Worm (Caenorhabditis elegans): ENCODE results near the gene K01D12.15.

The K01D12.15 gene

ce11 chrV:12344845-12345244, 41.4 kb upstream of the K01D12.15 start, which contains the start of gene F23H12.3:
Gene F23H12.3, plus strand, starts transcription at chrV:12345145.
- TF ChIP-seq elt-1 (tag; optimal IDR thresholded peaks at IDR 0.05) (no peak), pha-4 (tag; optimal IDR thresholded peaks at IDR 0.05) (peak; percentile 32)

- TF ChIP-seq fos-1 (tag; optimal IDR thresholded peaks at IDR 0.05) (no peak), lin-15B (tag; optimal IDR thresholded peaks at IDR 0.05) (no peak), ceh-16 (tag; optimal IDR thresholded peaks at IDR 0.05) (no peak), nhr-25 (tag; optimal IDR thresholded peaks at IDR 0.05) (no peak), jun-1 (tag; optimal IDR thresholded peaks at IDR 0.05) (no peak)
Observed at ce11 chrV:12345808-12346207, 40.4 kb upstream of the K01D12.15 start, which contains the start of gene snb-2. Gene snb-2, minus strand, starts transcription at chrV:12345908.

DNA sequence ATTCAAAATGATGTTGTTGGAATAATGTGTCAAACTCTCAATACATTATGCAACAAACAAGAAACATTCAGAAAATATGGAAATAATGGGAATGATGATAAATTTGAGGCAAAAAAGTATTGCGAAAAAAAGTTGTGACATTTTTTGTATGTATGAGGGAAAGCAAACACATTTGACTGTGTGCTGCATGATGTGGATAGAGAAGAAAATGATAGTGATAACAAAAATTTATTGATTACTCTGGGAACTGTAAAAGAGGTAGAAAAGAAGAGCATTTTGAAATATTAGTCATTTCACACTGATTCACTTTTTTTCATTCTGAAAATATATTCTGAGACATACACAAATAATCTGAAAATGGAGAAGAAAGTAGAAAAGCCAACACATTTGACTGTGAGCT, 38.4 kb upstream of the K01D12.15 start:
- no peak for TF ChIP-seq aly-2 (tag; optimal IDR thresholded peaks at IDR 0.05)
- no peak for TF ChIP-seq nhr-25 (tag; optimal IDR thresholded peaks at IDR 0.05)
- no peak for TF ChIP-seq nhr-67 (tag; optimal IDR thresholded peaks at IDR 0.05)
- no peak for TF ChIP-seq lin-39 (tag; optimal IDR thresholded peaks at IDR 0.05)
- no peak for TF ChIP-seq elt-3 (tag; optimal IDR thresholded peaks at IDR 0.05)
- TF ChIP-seq elt-2 (tag; optimal IDR thresholded peaks at IDR 0.05), result peak; percentile 49
- no peak for TF ChIP-seq nhr-12 (tag; optimal IDR thresholded peaks at IDR 0.05)
- TF ChIP-seq nhr-23 (tag; optimal IDR thresholded peaks at IDR 0.05), result no peak
- TF ChIP-seq pha-4 (tag; optimal IDR thresholded peaks at IDR 0.05), result peak; percentile 13
- no peak for TF ChIP-seq fkh-2 (tag; optimal IDR thresholded peaks at IDR 0.05)
- no peak for TF ChIP-seq pqm-1 (tag; optimal IDR thresholded peaks at IDR 0.05)
- no peak for TF ChIP-seq ama-1 (optimal IDR thresholded peaks at IDR 0.05)
- peak; percentile 5 for TF ChIP-seq ceh-28 (tag; optimal IDR thresholded peaks at IDR 0.05)
- TF ChIP-seq hmg-11 (tag; optimal IDR thresholded peaks at IDR 0.05), result no peak
- TF ChIP-seq mdl-1 (tag; optimal IDR thresholded peaks at IDR 0.05), result no peak
- TF ChIP-seq daf-12 (tag; optimal IDR thresholded peaks at IDR 0.05), result no peak
- TF ChIP-seq nhr-43 (tag; optimal IDR thresholded peaks at IDR 0.05; ENCODE audit: poor library complexity, severe bottlenecking), result no peak
- TF ChIP-seq nhr-237 (tag; optimal IDR thresholded peaks at IDR 0.05), result no peak
- no peak for TF ChIP-seq nhr-28 (tag; optimal IDR thresholded peaks at IDR 0.05)
- no peak for TF ChIP-seq fkh-10 (GFP tag; optimal IDR thresholded peaks at IDR 0.05)
- no peak for TF ChIP-seq skn-1 (tag; optimal IDR thresholded peaks at IDR 0.05)

DNA sequence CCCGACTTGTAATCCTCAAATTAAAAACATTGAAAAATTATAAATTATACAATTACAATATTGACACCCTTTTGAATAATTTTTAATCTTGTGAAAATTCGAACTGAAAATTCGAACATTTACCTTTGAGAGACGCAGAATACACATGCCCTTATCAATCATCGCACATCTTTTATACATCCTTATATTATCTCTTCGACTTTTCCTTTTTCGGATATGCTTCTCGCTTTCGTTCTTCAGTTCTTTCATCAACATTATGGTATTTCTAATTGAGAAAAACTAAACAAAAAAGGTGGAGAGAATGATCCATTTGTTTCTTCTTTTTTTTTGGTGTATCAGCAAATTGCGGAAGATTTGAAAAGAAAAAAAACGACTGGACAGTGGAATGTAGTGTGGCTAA, 36.9 kb upstream of the K01D12.15 start:
- TF ChIP-seq unc-39 (tag; optimal IDR thresholded peaks at IDR 0.05) (no peak), nhr-23 (tag; optimal IDR thresholded peaks at IDR 0.05) (peak; percentile 19)

- TF ChIP-seq nhr-237 (tag; optimal IDR thresholded peaks at IDR 0.05), result no peak
- TF ChIP-seq nhr-25 (tag; optimal IDR thresholded peaks at IDR 0.05), result peak; percentile 27
- peak; percentile 78 for TF ChIP-seq elt-1 (tag; optimal IDR thresholded peaks at IDR 0.05)
Observed at ce11 chrV:12351842-12352241, 34.4 kb upstream of the K01D12.15 start.

ce11 chrV:12352445-12352844, 33.8 kb upstream of the K01D12.15 start, which contains the start of gene sqt-3:
Gene sqt-3, plus strand, starts transcription at chrV:12352745.
- TF ChIP-seq nhr-25 (tag; optimal IDR thresholded peaks at IDR 0.05), result no peak
- no peak for TF ChIP-seq hmg-11 (tag; optimal IDR thresholded peaks at IDR 0.05)
- no peak for TF ChIP-seq unc-39 (tag; optimal IDR thresholded peaks at IDR 0.05)
- TF ChIP-seq eor-1 (tag; optimal IDR thresholded peaks at IDR 0.05), result no peak
- no peak for TF ChIP-seq pqm-1 (tag; optimal IDR thresholded peaks at IDR 0.05)
- no peak for TF ChIP-seq mdl-1 (tag; optimal IDR thresholded peaks at IDR 0.05)
- no peak for TF ChIP-seq ztf-11 (tag; optimal IDR thresholded peaks at IDR 0.05)
- no peak for TF ChIP-seq egl-27 (tag; optimal IDR thresholded peaks at IDR 0.05)
- no peak for TF ChIP-seq ceh-82 (tag; optimal IDR thresholded peaks at IDR 0.05)
- TF ChIP-seq aly-2 (tag; optimal IDR thresholded peaks at IDR 0.05), result no peak
- TF ChIP-seq ama-1 (optimal IDR thresholded peaks at IDR 0.05), result no peak
- no peak for TF ChIP-seq nhr-43 (tag; optimal IDR thresholded peaks at IDR 0.05; ENCODE audit: poor library complexity, severe bottlenecking)

DNA sequence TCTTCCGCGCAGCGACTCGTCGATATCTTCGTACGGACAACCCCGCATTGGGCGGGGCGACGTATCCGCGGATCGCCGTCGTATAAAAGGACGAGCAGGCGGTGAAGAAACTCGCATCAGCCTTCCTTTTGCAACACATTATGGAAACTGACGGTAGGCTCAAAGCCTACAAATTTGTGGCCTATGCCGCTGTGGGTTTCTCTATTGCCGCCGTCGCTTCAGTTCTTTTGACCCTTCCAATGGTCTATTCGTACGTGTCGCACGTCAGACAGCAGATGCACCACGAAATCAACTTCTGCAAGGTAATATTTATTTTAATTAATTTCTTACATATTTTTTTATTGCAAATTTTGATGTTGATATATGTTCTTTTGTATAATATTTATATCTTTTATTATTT, 33.4 kb upstream of the K01D12.15 start:
- no peak for TF ChIP-seq snpc-4 (tag; optimal IDR thresholded peaks at IDR 0.05)
- TF ChIP-seq ama-1 (optimal IDR thresholded peaks at IDR 0.05), result peak; percentile 51
